Comparison of ENCODE assay signal across 1 fruit fly cellular context in genomic region chr2L:1646499-1646898, dm6.
TF ChIP-seq lines count a peak whose summit lies in the region.

No protein-coding gene starts in this region.

TF ChIP-seq in whole organism, embryonic, 481 proteins besides CTCF, POLR2A, EP300 and RAD21 (continued from another document):
- TF ChIP-seq CG7928 (GFP tag; optimal IDR thresholded peaks at IDR 0.05; lab: Kevin White, UChicago) = no peak
- peak; percentile 30; the same call in 1 of the 2 replicates for TF ChIP-seq stc (GFP tag; IDR thresholded peaks at IDR 0.05; lab: Robert Waterston, UW)
- TF ChIP-seq ase (GFP tag; IDR thresholded peaks at IDR 0.05; lab: Robert Waterston, UW) = 0 out of 3 replicates have a peak, but pooled peaks have one; percentile 37
- no peak for TF ChIP-seq exex (tag; optimal IDR thresholded peaks at IDR 0.05; lab: Kevin White, UChicago)
- TF ChIP-seq CG4282 (GFP tag; optimal IDR thresholded peaks at IDR 0.05; lab: Kevin White, UChicago) = no peak
- no peak for TF ChIP-seq CG34224 (GFP tag; IDR thresholded peaks at IDR 0.05; lab: Robert Waterston, UW; ENCODE audit: partially characterized antibody)
- no peak for TF ChIP-seq pan (optimal IDR thresholded peaks at IDR 0.05; lab: Kevin White, UChicago)
- no peak for TF ChIP-seq pan (GFP tag; optimal IDR thresholded peaks at IDR 0.05 in 1 of 2, IDR thresholded peaks at IDR 0.05 in 1 of 2)
- peak; percentile 23 for TF ChIP-seq nerfin-1 (tag; optimal IDR thresholded peaks at IDR 0.05; lab: Kevin White, UChicago)
- peak; percentile 51 for TF ChIP-seq Med (GFP tag; lab: Kevin White, UChicago)
- TF ChIP-seq CG5245 (GFP tag; optimal IDR thresholded peaks at IDR 0.05; lab: Kevin White, UChicago) = no peak
- TF ChIP-seq CG6791 (GFP tag; IDR thresholded peaks at IDR 0.05; lab: Robert Waterston, UW; ENCODE audit: partially characterized antibody) = no peak
- no peak; the same call in 2 of the 3 replicates for TF ChIP-seq ken (GFP tag; IDR thresholded peaks at IDR 0.05; lab: Robert Waterston, UW)
- TF ChIP-seq dysf (GFP tag; IDR thresholded peaks at IDR 0.05; lab: Robert Waterston, UW) = 0 out of 3 replicates have a peak, but pooled peaks have one; percentile 23
- TF ChIP-seq eve (GFP tag; optimal IDR thresholded peaks at IDR 0.05; lab: Kevin White, UChicago) = peak in 1 of 2 experiments; percentile 35
- peak; percentile 91 for TF ChIP-seq sens (GFP tag; lab: Kevin White, UChicago)
- peak; percentile 51 for TF ChIP-seq Ptx1 (GFP tag; IDR thresholded peaks at IDR 0.05; lab: Robert Waterston, UW)
- no peak for TF ChIP-seq CG7271 (tag; optimal IDR thresholded peaks at IDR 0.05; lab: Kevin White, UChicago)
- peak; percentile 28 for TF ChIP-seq CG7839 (tag; optimal IDR thresholded peaks at IDR 0.05; lab: Kevin White, UChicago)
- TF ChIP-seq CG10979 (tag; optimal IDR thresholded peaks at IDR 0.05; lab: Kevin White, UChicago) = peak; percentile 63
- TF ChIP-seq ap (GFP tag; IDR thresholded peaks at IDR 0.05; lab: Robert Waterston, UW) = 0 out of 2 replicates have a peak, but pooled peaks have one; percentile 23
- TF ChIP-seq hbn (GFP tag; IDR thresholded peaks at IDR 0.05; lab: Robert Waterston, UW; ENCODE audit: partially characterized antibody) = no peak
- TF ChIP-seq CG10543 (GFP tag; optimal IDR thresholded peaks at IDR 0.05; lab: Kevin White, UChicago) = no peak
- peak; percentile 57 for TF ChIP-seq phol (tag; optimal IDR thresholded peaks at IDR 0.05; lab: Kevin White, UChicago)
- TF ChIP-seq Atf6 (GFP tag; IDR thresholded peaks at IDR 0.05; lab: Robert Waterston, UW) = no peak
- TF ChIP-seq Ets65A (GFP tag; lab: Kevin White, UChicago) = no peak
- peak; percentile 40; the same call in 1 of the 2 replicates for TF ChIP-seq ssp (GFP tag; IDR thresholded peaks at IDR 0.05; lab: Robert Waterston, UW)
- no peak for TF ChIP-seq BEAF-32 (GFP tag; optimal IDR thresholded peaks at IDR 0.05; lab: Kevin White, UChicago)
- TF ChIP-seq CG4707 (GFP tag; optimal IDR thresholded peaks at IDR 0.05; lab: Kevin White, UChicago) = no peak
- no peak for TF ChIP-seq pum (GFP tag; optimal IDR thresholded peaks at IDR 0.05; lab: Kevin White, UChicago)
- TF ChIP-seq TFAM (GFP tag; optimal IDR thresholded peaks at IDR 0.05; lab: Kevin White, UChicago) = no peak
- TF ChIP-seq CG1529 (GFP tag; optimal IDR thresholded peaks at IDR 0.05; lab: Kevin White, UChicago) = peak; percentile 64
- TF ChIP-seq Bdp1 (GFP tag; optimal IDR thresholded peaks at IDR 0.05; lab: Kevin White, UChicago) = no peak
- peak; percentile 63; the same call in 1 of the 2 replicates for TF ChIP-seq Xrp1 (GFP tag; IDR thresholded peaks at IDR 0.05; lab: Robert Waterston, UW)
- TF ChIP-seq CG12942 (GFP tag; optimal IDR thresholded peaks at IDR 0.05; lab: Kevin White, UChicago) = no peak
- TF ChIP-seq CoRest (tag; optimal IDR thresholded peaks at IDR 0.05; lab: Kevin White, UChicago) = peak; percentile 29
- TF ChIP-seq CG3407 (GFP tag; optimal IDR thresholded peaks at IDR 0.05; lab: Kevin White, UChicago) = peak; percentile 30
- no peak for TF ChIP-seq Dp (GFP tag; optimal IDR thresholded peaks at IDR 0.05; lab: Kevin White, UChicago)
- TF ChIP-seq CG10209 (GFP tag; optimal IDR thresholded peaks at IDR 0.05; lab: Kevin White, UChicago) = peak; percentile 8
- TF ChIP-seq Hr78 (GFP tag; optimal IDR thresholded peaks at IDR 0.05; lab: Kevin White, UChicago) = no peak
- no peak for TF ChIP-seq pzg (GFP tag; optimal IDR thresholded peaks at IDR 0.05; lab: Kevin White, UChicago)
- TF ChIP-seq CG3838 (GFP tag; optimal IDR thresholded peaks at IDR 0.05; lab: Kevin White, UChicago) = no peak
- no peak for TF ChIP-seq Scr (GFP tag; IDR thresholded peaks at IDR 0.05; lab: Robert Waterston, UW; ENCODE audit: partially characterized antibody)
- TF ChIP-seq CG31388 (GFP tag; optimal IDR thresholded peaks at IDR 0.05; lab: Kevin White, UChicago) = no peak
- TF ChIP-seq az2 (GFP tag; optimal IDR thresholded peaks at IDR 0.05; lab: Kevin White, UChicago) = no peak
- no peak for TF ChIP-seq CG34422 (GFP tag; IDR thresholded peaks at IDR 0.05; lab: Robert Waterston, UW)
- TF ChIP-seq chif (GFP tag; optimal IDR thresholded peaks at IDR 0.05; lab: Kevin White, UChicago) = peak in 1 of 2 experiments; percentile 12
